Worm (Caenorhabditis elegans): ENCODE results near the gene C09E9.1.

DNA sequence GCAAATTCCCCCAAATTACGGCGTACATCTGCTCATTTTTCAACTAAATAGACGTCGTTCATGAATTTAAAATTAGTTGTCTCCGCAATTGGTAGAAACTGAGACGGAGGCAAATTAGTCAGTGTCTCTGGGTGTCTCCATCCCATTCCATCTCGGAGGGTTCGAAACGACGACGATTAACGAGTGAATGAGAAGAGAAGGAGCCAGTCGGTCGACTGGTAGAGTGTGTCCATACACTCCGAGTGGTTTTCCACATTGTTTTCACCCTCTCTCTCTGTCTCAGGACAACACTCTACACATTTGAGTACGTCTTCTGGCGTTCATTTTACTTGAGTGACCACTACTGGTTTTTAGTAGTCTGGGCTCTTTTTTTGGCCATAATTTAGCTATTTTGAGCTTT lies 4.3 kb downstream of the C09E9.1 start:
- TF ChIP-seq flt-1 (GFP tag; IDR thresholded peaks at IDR 0.05) (no peak), klf-2 (GFP tag; conservative IDR thresholded peaks at IDR 0.05) (no peak), ztf-29 (GFP tag; IDR thresholded peaks at IDR 0.05) (no peak)

Data from whole organism, midembryonic.